Worm (Caenorhabditis elegans) whole organism, midembryonic: Measurements from ENCODE around the gene F14D7.3.

Experiments used
- T22C8.4 ChIP-seq: fragments of 200-800 bp; sonication (Bioruptor generic); IDR thresholded peaks from 2 replicates; pipeline ENCODE4 v1.3.6; 2022; ENCODE audit warnings: missing genetic modification characterization, missing compliant biosample characterization
- cog-1 ChIP-seq: sonication (generic microtip); optimal IDR thresholded peaks from 2 replicates; lab custom pipeline; 2016; ENCODE audit warnings: missing genetic modification characterization, missing compliant biosample characterization
- flt-1 ChIP-seq: fragments of 200-800 bp; sonication (Bioruptor generic); IDR thresholded peaks from 2 replicates; pipeline ENCODE4 v1.3.6; 2022; ENCODE audit warnings: missing genetic modification characterization, missing compliant biosample characterization
- klf-2 ChIP-seq: fragments of 200-800 bp; sonication (Bioruptor generic); conservative IDR thresholded peaks from 2 replicates; pipeline ENCODE4 v1.3.6; 2022; ENCODE audit warnings: missing genetic modification reagents, missing genetic modification characterization, missing compliant biosample characterization
- med-1 ChIP-seq: sonication (generic microtip); optimal IDR thresholded peaks from 2 replicates; lab custom pipeline; 2017; ENCODE audit warnings: missing genetic modification characterization, mild to moderate bottlenecking, missing compliant biosample characterization, antibody characterized with exemption, missing genetic modification reagents; ENCODE audit not compliant: insufficient read depth
- ref-1 ChIP-seq: fragments of 200-800 bp; sonication (Bioruptor generic); conservative IDR thresholded peaks from 2 replicates; pipeline ENCODE4 v1.3.6; 2022; ENCODE audit warnings: missing genetic modification reagents, missing genetic modification characterization, missing compliant biosample characterization
- tab-1 ChIP-seq: fragments of 200-800 bp; sonication (Bioruptor generic); IDR thresholded peaks from 2 replicates; pipeline ENCODE4 v1.3.6; 2022; ENCODE audit warnings: missing genetic modification characterization, missing compliant biosample characterization
- ztf-23 ChIP-seq: fragments of 200-800 bp; sonication (Bioruptor generic); IDR thresholded peaks from 2 replicates; pipeline ENCODE4 v1.3.6; 2022; ENCODE audit warnings: missing genetic modification reagents, missing genetic modification characterization, missing compliant biosample characterization
- ztf-29 ChIP-seq: fragments of 200-800 bp; sonication (Bioruptor generic); IDR thresholded peaks from 2 replicates; pipeline ENCODE4 v1.3.6; 2022; ENCODE audit warnings: missing genetic modification reagents, missing genetic modification characterization, missing compliant biosample characterization

- no peak for TF ChIP-seq ztf-29
- no peak for TF ChIP-seq T22C8.4
- TF ChIP-seq flt-1 (GFP tag; lab: Robert Waterston, UW), result no peak
- TF ChIP-seq med-1 (GFP tag; lab: Kevin White, UChicago), result no peak
- TF ChIP-seq tab-1 (GFP tag; lab: Robert Waterston, UW), result no peak
- TF ChIP-seq ref-1 (GFP tag; lab: Robert Waterston, UW), result no peak
- TF ChIP-seq ztf-23 (GFP tag; lab: Robert Waterston, UW), result no peak
- TF ChIP-seq cog-1 (tag; lab: Kevin White, UChicago), result no peak
- no peak for TF ChIP-seq klf-2 (GFP tag; lab: Robert Waterston, UW)
Measured at ce11 chrV:14293667-14294194, 2.9 kb upstream of the F14D7.3 start, which contains the start of gene F14D7.2.
